Fruit fly (Drosophila melanogaster) Kc167 (cell line): ENCODE measurements around the gene Cht10.

Experiments used
- Sin3A ChIP-seq: fragments of >200 bp; optimal IDR thresholded peaks from 2 replicates; lab custom pipeline; 2018; ENCODE audit warnings: missing external identifiers
- insv ChIP-seq: fragments of >200 bp; optimal IDR thresholded peaks from 3 replicates; lab custom pipeline; 2018; ENCODE audit warnings: missing external identifiers
- psq ChIP-seq: fragments of >200 bp; optimal IDR thresholded peaks from 2 replicates; lab custom pipeline; 2017; ENCODE audit warnings: missing external identifiers
- ttk ChIP-seq: sonication (Bioruptor generic); optimal IDR thresholded peaks from 2 replicates; lab custom pipeline; 2017; ENCODE audit warnings: missing external identifiers

DNA sequence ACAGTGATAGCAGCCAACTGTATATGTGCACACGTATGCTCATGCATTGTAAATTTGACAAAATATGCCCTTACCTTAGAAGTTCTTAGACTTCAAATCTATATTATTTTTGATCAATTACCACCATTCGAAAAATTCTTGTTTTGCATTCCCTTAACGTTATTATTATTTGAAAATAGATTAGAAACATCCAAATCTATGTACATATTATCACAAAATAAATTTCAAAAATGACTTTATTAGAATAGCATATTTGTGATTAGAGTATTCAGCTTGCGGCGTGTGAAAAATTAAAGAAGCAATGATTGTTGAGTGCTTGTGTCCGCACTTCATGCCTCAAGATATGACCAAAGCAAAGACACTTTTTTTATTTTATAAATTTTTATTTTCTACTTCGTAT, 31.9 kb downstream of the Cht10 start:
- no peak for TF ChIP-seq psq
- no peak for TF ChIP-seq Sin3A (lab: Kevin White, UChicago)
- TF ChIP-seq ttk (lab: Kevin White, UChicago), result no peak
- no peak for TF ChIP-seq insv (lab: Kevin White, UChicago)
